Fruit fly (Drosophila melanogaster) whole organism, pupa: ENCODE results near the gene CG31370.
"Not testable (repeated sequence)": the region's sequence is repeated elsewhere in the genome, so short reads cannot be mapped to it uniquely, and the experiment has no call there.

Experiments used
- CG10348 ChIP-seq: fragments of 200-800 bp; sonication (Bioruptor generic); IDR thresholded peaks from 2 replicates; pipeline ENCODE4 v1.3.6; 2022; ENCODE audit warnings: missing biosample characterization, missing genetic modification characterization
- CG15710 ChIP-seq: fragments of 200-800 bp; sonication (Bioruptor generic); optimal IDR thresholded peaks from 2 replicates; lab custom pipeline; 2018; ENCODE audit warnings: missing biosample characterization, mild to moderate bottlenecking, missing genetic modification characterization, moderate library complexity
- CG17806 ChIP-seq: fragments of 200-800 bp; sonication (Bioruptor generic); optimal IDR thresholded peaks from 2 replicates; lab custom pipeline; 2018; ENCODE audit warnings: missing biosample characterization, mild to moderate bottlenecking, missing genetic modification characterization, moderate library complexity
- CG34367 ChIP-seq: fragments of 200-800 bp; sonication (Bioruptor generic); optimal IDR thresholded peaks from 2 replicates; lab custom pipeline; 2018; ENCODE audit warnings: missing biosample characterization, mild to moderate bottlenecking, missing genetic modification characterization
- CG4496 ChIP-seq: fragments of 200-800 bp; sonication (Bioruptor generic); IDR thresholded peaks from 3 replicates; pipeline ENCODE4 v1.3.6; 2022; ENCODE audit warnings: missing biosample characterization, missing genetic modification characterization
- CG8159 ChIP-seq: fragments of 200-800 bp; sonication (Bioruptor generic); optimal IDR thresholded peaks from 3 replicates; lab custom pipeline; 2018; ENCODE audit warnings: missing biosample characterization, mild to moderate bottlenecking, missing genetic modification characterization, moderate library complexity
- D1 ChIP-seq: fragments of 200-800 bp; sonication (Bioruptor generic); optimal IDR thresholded peaks from 2 replicates; lab custom pipeline; 2018; ENCODE audit warnings: missing biosample characterization, mild to moderate bottlenecking, missing genetic modification characterization, moderate library complexity
- EcR ChIP-seq: fragments of 200-800 bp; sonication (Bioruptor generic); optimal IDR thresholded peaks from 3 replicates; lab custom pipeline; 2019; ENCODE audit warnings: missing biosample characterization, missing genetic modification characterization, mild to moderate bottlenecking, moderate library complexity, missing genetic modification reagents
- Pif1B ChIP-seq: fragments of 200-800 bp; sonication (Bioruptor generic); optimal IDR thresholded peaks from 3 replicates; lab custom pipeline; 2016; ENCODE audit warnings: missing biosample characterization, missing genetic modification characterization
- fd96Ca ChIP-seq: fragments of 200-800 bp; sonication (Bioruptor generic); IDR thresholded peaks from 3 replicates; pipeline ENCODE4 v1.3.6; 2022; ENCODE audit warnings: missing biosample characterization, missing genetic modification characterization
- rn ChIP-seq: fragments of 200-800 bp; sonication (Bioruptor generic); IDR thresholded peaks from 2 replicates; pipeline ENCODE4 v1.3.6; 2022; ENCODE audit warnings: missing biosample characterization, missing genetic modification characterization

- not testable (repeated sequence) for TF ChIP-seq EcR (GFP tag; lab: Kevin White, UChicago); CG17806 (tag; lab: Kevin White, UChicago); CG8159 (tag; lab: Kevin White, UChicago); CG34367; CG4496 (GFP tag; lab: Robert Waterston, UW); fd96Ca (GFP tag; lab: Robert Waterston, UW); CG15710; D1 (tag; lab: Kevin White, UChicago); rn; CG10348 (GFP tag; lab: Robert Waterston, UW); Pif1B
These were observed 26.3 kb downstream of the CG31370 start for dm6 chr3R:25328540-25328939.
